Worm (Caenorhabditis elegans): ENCODE data around the gene R10E8.6.
"Not testable (repeated sequence)": the region's sequence is repeated elsewhere in the genome, so short reads cannot be mapped to it uniquely, and the experiment has no call there.

Gene R10E8.6

ce11 chrV:18252239-18252638 lies 14.0 kb downstream of the R10E8.6 start, which contains the start of gene R10E8.1:
TSS of gene R10E8.1 (minus strand) at chrV:18252416.
- TF ChIP-seq him-1 (tag; optimal IDR thresholded peaks at IDR 0.05) (no peak), dao-5 (tag; optimal IDR thresholded peaks at IDR 0.05) (no peak), W03F9.2 (tag; optimal IDR thresholded peaks at IDR 0.05) (no peak)

DNA sequence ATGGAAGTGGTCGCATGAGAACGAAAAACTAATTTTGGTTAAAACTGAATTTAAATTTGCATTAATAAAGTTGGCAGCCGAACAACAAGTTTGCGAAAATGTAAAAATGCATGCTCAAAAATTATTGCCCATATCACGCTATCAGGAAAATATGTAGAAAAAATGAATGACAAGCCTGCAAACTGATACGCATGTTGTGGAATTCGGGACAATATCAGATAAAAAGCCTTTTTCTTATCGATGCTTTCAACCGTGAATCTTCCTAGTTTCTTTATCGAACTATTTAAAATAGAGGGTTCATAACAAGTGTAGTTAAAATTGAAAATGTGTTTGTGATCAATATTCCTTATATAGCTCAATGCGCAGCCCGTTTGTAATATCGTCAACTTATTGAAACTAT lies 20.1 kb downstream of the R10E8.6 start:
- TF ChIP-seq dao-5 (tag; optimal IDR thresholded peaks at IDR 0.05) (no peak), W03F9.2 (tag; optimal IDR thresholded peaks at IDR 0.05) (no peak), him-1 (tag; optimal IDR thresholded peaks at IDR 0.05) (no peak)

DNA sequence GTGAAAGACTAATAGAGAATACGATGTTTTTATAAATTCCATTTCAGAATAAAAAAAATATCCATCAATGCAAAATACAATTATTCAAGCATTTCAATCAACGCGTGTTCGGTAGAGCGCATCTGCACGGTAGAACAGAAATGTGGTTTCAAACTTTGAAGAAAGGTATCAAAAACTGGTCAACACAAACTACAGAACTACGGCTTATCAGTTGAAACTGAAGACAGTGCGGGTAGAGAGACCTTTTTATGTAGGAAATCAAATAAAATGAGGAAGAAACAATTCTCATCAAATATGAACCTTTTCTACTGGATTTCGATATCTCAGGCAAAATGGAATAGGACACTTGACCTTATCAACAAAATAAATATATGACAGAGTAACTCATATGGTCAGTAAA lies 21.8 kb downstream of the R10E8.6 start:
- TF ChIP-seq him-1 (tag; optimal IDR thresholded peaks at IDR 0.05) (no peak), W03F9.2 (tag; optimal IDR thresholded peaks at IDR 0.05) (no peak), dao-5 (tag; optimal IDR thresholded peaks at IDR 0.05) (no peak)

ce11 chrV:18243227-18243626 lies 23.0 kb downstream of the R10E8.6 start:
- TF ChIP-seq dao-5 (tag; optimal IDR thresholded peaks at IDR 0.05), result no peak
- no peak for TF ChIP-seq him-1 (tag; optimal IDR thresholded peaks at IDR 0.05)

DNA sequence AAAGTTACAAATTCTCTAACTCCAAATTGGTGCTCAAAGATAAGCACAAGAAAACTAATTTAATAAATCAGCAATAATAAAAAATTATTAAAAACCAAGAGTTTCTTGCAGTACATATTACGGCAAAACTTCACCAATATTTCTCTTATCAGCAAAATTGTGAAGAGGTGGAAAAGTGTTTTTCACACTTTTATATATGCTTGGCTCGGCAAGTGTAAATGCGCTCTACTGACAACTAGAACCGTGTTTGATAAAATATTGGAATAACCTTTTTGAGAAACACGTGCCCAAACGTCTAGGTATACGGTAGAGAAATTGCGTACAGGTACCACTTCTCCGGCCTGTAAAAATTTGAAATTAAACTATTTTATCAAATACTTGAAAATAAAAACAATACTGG lies 24.9 kb downstream of the R10E8.6 start, which contains the start of gene R10E8.8:
R10E8.8 (minus strand) TSS at position 343 of the 400 bp plus-strand sequence.
- TF ChIP-seq dao-5 (tag; optimal IDR thresholded peaks at IDR 0.05), result no peak
- TF ChIP-seq W03F9.2 (tag; optimal IDR thresholded peaks at IDR 0.05), result peak; percentile 30

DNA sequence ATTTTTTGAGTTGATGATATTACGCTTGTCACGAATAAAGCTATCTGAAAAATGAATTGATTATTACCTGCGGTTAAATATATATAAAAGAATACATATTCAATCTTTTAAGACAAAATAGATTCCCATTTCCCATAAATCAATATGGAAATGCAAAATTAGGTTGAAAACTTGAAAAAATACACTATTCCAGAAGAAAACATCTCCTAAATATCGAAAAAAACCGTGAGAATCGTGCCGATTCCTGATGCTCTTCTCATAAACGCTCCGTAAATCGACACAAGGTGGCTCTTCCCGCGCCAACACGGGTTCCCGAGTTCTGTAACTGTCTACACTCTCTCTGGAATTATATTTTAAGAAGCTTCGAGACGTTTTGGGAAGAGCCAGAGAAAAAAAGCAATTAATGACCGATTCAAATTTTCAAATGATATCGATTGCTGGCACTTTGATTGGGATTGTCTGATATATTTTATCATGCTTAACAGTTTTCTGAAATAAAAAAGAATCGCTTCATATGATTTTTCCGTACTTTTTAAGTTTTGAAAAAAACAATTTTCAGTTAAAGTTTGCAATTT lies 29.4 kb downstream of the R10E8.6 start, which contains the start of gene R10E8.3:
R10E8.3 (minus strand) TSS at position 51 of the 575 bp plus-strand sequence.
- no peak for TF ChIP-seq dao-5 (tag; optimal IDR thresholded peaks at IDR 0.05)
- no peak for TF ChIP-seq W03F9.2 (tag; optimal IDR thresholded peaks at IDR 0.05)
- TF ChIP-seq him-1 (tag; optimal IDR thresholded peaks at IDR 0.05), result no peak

- TF ChIP-seq W03F9.2 (tag; optimal IDR thresholded peaks at IDR 0.05), result no peak
- no peak for TF ChIP-seq dao-5 (tag; optimal IDR thresholded peaks at IDR 0.05)
- TF ChIP-seq him-1 (tag; optimal IDR thresholded peaks at IDR 0.05), result no peak
Measured at ce11 chrV:18235808-18236207, 30.4 kb downstream of the R10E8.6 start.

ce11 chrV:18224353-18224752 lies 41.8 kb downstream of the R10E8.6 start, which contains the start of gene F16H6.10:
TSS of gene F16H6.10 (minus strand) at chrV:18224453.
- no peak for TF ChIP-seq dao-5 (tag; optimal IDR thresholded peaks at IDR 0.05)
- TF ChIP-seq W03F9.2 (tag; optimal IDR thresholded peaks at IDR 0.05), result no peak
- TF ChIP-seq him-1 (tag; optimal IDR thresholded peaks at IDR 0.05), result no peak

DNA sequence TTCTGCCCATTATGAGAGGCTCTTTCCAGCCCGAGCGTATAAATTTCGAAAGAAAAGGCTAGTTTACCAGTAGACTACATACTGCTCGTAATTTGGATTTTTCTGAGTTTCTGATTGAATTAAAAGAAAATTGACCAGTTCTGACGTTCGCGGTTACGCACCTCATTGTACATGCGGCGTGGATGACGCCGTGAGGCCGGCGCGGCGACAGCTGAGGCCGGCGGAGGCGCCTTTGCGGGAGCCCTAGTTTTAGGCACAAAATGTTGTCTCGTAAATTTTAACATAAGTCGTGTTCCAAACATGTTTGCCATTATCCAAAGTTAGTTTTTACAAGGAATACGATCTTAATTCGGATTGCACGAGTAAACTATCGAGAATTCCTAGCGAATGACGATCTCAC lies 49.4 kb downstream of the R10E8.6 start, which contains the start of gene F16H6.9:
F16H6.9 (plus strand) TSS at position 301 of the 400 bp plus-strand sequence.
- TF ChIP-seq W03F9.2, him-1, dao-5 (tag; optimal IDR thresholded peaks at IDR 0.05): not testable (repeated sequence)

DNA sequence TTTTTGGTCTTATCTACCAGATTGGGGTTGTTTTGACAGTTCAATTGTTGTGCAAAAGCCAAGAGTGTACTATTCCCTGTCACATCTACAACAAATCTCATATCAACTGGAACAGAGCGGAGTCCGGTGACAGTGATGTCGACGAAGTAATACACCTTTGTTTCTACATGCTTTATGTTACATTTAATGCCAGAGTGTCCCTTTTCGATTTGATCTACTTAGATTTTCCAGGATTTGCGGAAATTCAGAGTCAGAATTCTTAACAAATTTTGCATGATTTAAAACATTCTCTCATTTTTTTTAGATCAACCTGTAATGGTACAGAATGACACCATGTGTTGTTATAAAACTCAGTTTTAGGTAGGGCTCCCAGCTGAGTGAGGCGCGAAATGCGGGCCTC lies 50.0 kb downstream of the R10E8.6 start, which contains the start of gene F16H6.8:
F16H6.8 (minus strand) TSS at position 101 of the 400 bp plus-strand sequence.
- TF ChIP-seq him-1, W03F9.2, dao-5 (tag; optimal IDR thresholded peaks at IDR 0.05): not testable (repeated sequence)

DNA sequence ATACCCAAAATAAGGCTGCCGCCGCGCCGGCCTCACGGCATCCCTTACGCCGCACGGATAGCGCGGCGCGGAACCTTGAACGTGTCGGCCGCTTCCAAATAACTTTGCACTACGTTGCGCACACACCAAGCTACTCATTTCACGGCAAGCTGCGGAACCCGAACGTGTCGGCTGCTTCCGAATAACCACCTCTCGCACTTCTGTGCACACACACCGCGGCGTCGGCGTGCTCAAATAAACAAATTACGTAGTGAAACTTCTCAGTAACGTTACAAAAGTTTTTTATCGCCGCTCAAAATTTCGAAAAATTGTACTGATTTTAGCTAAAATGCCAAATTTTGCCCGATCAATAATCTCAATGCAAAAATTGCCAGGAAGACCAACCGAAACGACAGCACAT lies 53.3 kb downstream of the R10E8.6 start:
- TF ChIP-seq him-1 (tag; optimal IDR thresholded peaks at IDR 0.05) (no peak), W03F9.2 (tag; optimal IDR thresholded peaks at IDR 0.05) (no peak), dao-5 (tag; optimal IDR thresholded peaks at IDR 0.05) (no peak)
